Fruit fly (Drosophila melanogaster) whole organism, prepupa: ENCODE results near the gene CG14411.

ENCODE experiments used
- CG10669 ChIP-seq: fragments of 200-800 bp; sonication (Bioruptor generic); optimal IDR thresholded peaks from 3 replicates; lab custom pipeline; 2018; ENCODE audit warnings: missing biosample characterization, mild to moderate bottlenecking, missing genetic modification characterization, moderate library complexity
- CG11294 ChIP-seq: fragments of 200-800 bp; sonication (Bioruptor generic); IDR thresholded peaks from 2 replicates; pipeline ENCODE4 v1.3.6; 2022; ENCODE audit warnings: missing biosample characterization, missing genetic modification characterization
- CG11902 ChIP-seq: fragments of 200-800 bp; sonication (Bioruptor generic); optimal IDR thresholded peaks from 3 replicates; lab custom pipeline; 2016; ENCODE audit warnings: missing biosample characterization, missing genetic modification characterization
- CG15336 ChIP-seq: fragments of 200-800 bp; sonication (Bioruptor generic); IDR thresholded peaks from 2 replicates; pipeline ENCODE4 v1.3.6; 2022; ENCODE audit warnings: missing biosample characterization, missing genetic modification characterization
- CG16779 ChIP-seq: fragments of 200-800 bp; sonication (Bioruptor generic); optimal IDR thresholded peaks from 3 replicates; lab custom pipeline; 2017; ENCODE audit warnings: missing biosample characterization, mild to moderate bottlenecking, missing genetic modification characterization
- CG34406 ChIP-seq: fragments of 200-800 bp; sonication (Bioruptor generic); optimal IDR thresholded peaks from 3 replicates; lab custom pipeline; 2016; ENCODE audit warnings: missing biosample characterization, missing genetic modification characterization
- CG4318 ChIP-seq: fragments of 200-800 bp; sonication (Bioruptor generic); optimal IDR thresholded peaks from 3 replicates; lab custom pipeline; 2017; ENCODE audit warnings: missing biosample characterization, mild to moderate bottlenecking, missing genetic modification characterization
- CG6276 ChIP-seq: fragments of 200-800 bp; sonication (Bioruptor generic); optimal IDR thresholded peaks from 2 replicates; lab custom pipeline; 2017; ENCODE audit warnings: missing biosample characterization, mild to moderate bottlenecking, missing genetic modification characterization
- CG6792 ChIP-seq: fragments of 200-800 bp; sonication (Bioruptor generic); optimal IDR thresholded peaks from 3 replicates; lab custom pipeline; 2016; ENCODE audit warnings: missing biosample characterization, missing genetic modification characterization
- CG6808 ChIP-seq: fragments of 200-800 bp; sonication (Bioruptor generic); optimal IDR thresholded peaks from 3 replicates; lab custom pipeline; 2017; ENCODE audit warnings: missing biosample characterization, missing genetic modification characterization, mild to moderate bottlenecking, moderate library complexity, missing genetic modification reagents
- CG6854 ChIP-seq: fragments of 200-800 bp; sonication (Bioruptor generic); optimal IDR thresholded peaks from 2 replicates; lab custom pipeline; 2017; ENCODE audit warnings: missing biosample characterization, mild to moderate bottlenecking, missing genetic modification characterization
- CG7368 ChIP-seq: fragments of 200-800 bp; sonication (Bioruptor generic); optimal IDR thresholded peaks from 3 replicates; lab custom pipeline; 2016; ENCODE audit warnings: missing biosample characterization, missing genetic modification characterization
- CG8119 ChIP-seq: fragments of 200-800 bp; sonication (Bioruptor generic); IDR thresholded peaks from 3 replicates; pipeline ENCODE4 v1.3.6; 2022; ENCODE audit warnings: missing biosample characterization, missing genetic modification characterization
- CG8632 ChIP-seq: fragments of 200-800 bp; sonication (Bioruptor generic); optimal IDR thresholded peaks from 3 replicates; lab custom pipeline; 2016; ENCODE audit warnings: missing biosample characterization, missing genetic modification characterization
- Eip78C ChIP-seq: fragments of 200-800 bp; sonication (Bioruptor generic); peaks from one replicate; lab custom pipeline; 2016; ENCODE audit warnings: missing biosample characterization, missing genetic modification characterization
- Eip93F ChIP-seq: fragments of 200-800 bp; sonication (Bioruptor generic); optimal IDR thresholded peaks from 2 replicates; lab custom pipeline; 2016; ENCODE audit warnings: missing biosample characterization, mild to moderate bottlenecking, missing genetic modification characterization
- Ets21C ChIP-seq: fragments of 200-800 bp; sonication (Bioruptor generic); optimal IDR thresholded peaks from 3 replicates; lab custom pipeline; 2016; ENCODE audit warnings: missing biosample characterization, missing genetic modification characterization
- Ets96B ChIP-seq: fragments of 200-800 bp; optimal IDR thresholded peaks from 2 replicates; lab custom pipeline; 2019; ENCODE audit warnings: missing biosample characterization, mild to moderate bottlenecking, missing genetic modification characterization, moderate library complexity
- Hr38 ChIP-seq: sonication (Bioruptor generic); optimal IDR thresholded peaks from 2 replicates; lab custom pipeline; 2016; ENCODE audit warnings: missing biosample characterization, missing genetic modification characterization
- Hr39 ChIP-seq: fragments of 200-800 bp; sonication (Bioruptor generic); optimal IDR thresholded peaks from 2 replicates; lab custom pipeline; 2016; ENCODE audit warnings: missing biosample characterization, missing genetic modification characterization
- Hr4 ChIP-seq: fragments of 200-800 bp; sonication (Bioruptor generic); optimal IDR thresholded peaks from 3 replicates; lab custom pipeline; 2016; ENCODE audit warnings: missing biosample characterization, missing genetic modification characterization
- OdsH ChIP-seq: fragments of 200-800 bp; sonication (Bioruptor generic); optimal IDR thresholded peaks from 3 replicates; lab custom pipeline; 2016; ENCODE audit warnings: missing biosample characterization, missing genetic modification characterization
- achi ChIP-seq: fragments of 200-800 bp; sonication (Bioruptor generic); optimal IDR thresholded peaks from 3 replicates; lab custom pipeline; 2016; ENCODE audit warnings: missing biosample characterization, missing genetic modification characterization
- acj6 ChIP-seq: fragments of 200-800 bp; sonication (Bioruptor generic); optimal IDR thresholded peaks from 3 replicates; lab custom pipeline; 2016; ENCODE audit warnings: missing biosample characterization, missing genetic modification characterization
- cyc ChIP-seq: fragments of 200-800 bp; sonication (Bioruptor generic); optimal IDR thresholded peaks from 3 replicates; lab custom pipeline; 2016; ENCODE audit warnings: missing biosample characterization, missing genetic modification characterization
- dsx ChIP-seq: fragments of 200-800 bp; optimal IDR thresholded peaks from 3 replicates; lab custom pipeline; 2019; ENCODE audit warnings: missing biosample characterization, mild to moderate bottlenecking, missing genetic modification characterization, moderate library complexity; ENCODE audit not compliant: poor library complexity, severe bottlenecking
- eg ChIP-seq: fragments of 200-800 bp; sonication (Bioruptor generic); IDR thresholded peaks from 3 replicates; pipeline ENCODE4 v1.3.6; 2022; ENCODE audit warnings: missing biosample characterization, missing genetic modification characterization
- fkh ChIP-seq: fragments of 200-800 bp; sonication (Bioruptor generic); optimal IDR thresholded peaks from 3 replicates; lab custom pipeline; 2017; ENCODE audit warnings: missing biosample characterization, mild to moderate bottlenecking, missing genetic modification characterization, moderate library complexity
- lz ChIP-seq: fragments of 200-800 bp; sonication (Bioruptor generic); optimal IDR thresholded peaks from 3 replicates; lab custom pipeline; 2016; ENCODE audit warnings: missing biosample characterization, missing genetic modification characterization
- pdm3 ChIP-seq: fragments of 200-800 bp; sonication (Bioruptor generic); optimal IDR thresholded peaks from 3 replicates; lab custom pipeline; 2016; ENCODE audit warnings: missing biosample characterization, missing genetic modification characterization
- salr ChIP-seq, 2 experiments: fragments of 200-800 bp; sonication (Bioruptor generic); optimal IDR thresholded peaks; 3 replicates each; lab custom pipeline; 2016 to 2018; ENCODE audit warnings: missing biosample characterization in 2 of 2, missing genetic modification characterization in 2 of 2, mild to moderate bottlenecking in 1 of 2
- spab ChIP-seq: fragments of 200-800 bp; sonication (Bioruptor generic); optimal IDR thresholded peaks from 2 replicates; lab custom pipeline; 2017; ENCODE audit warnings: missing biosample characterization, mild to moderate bottlenecking, missing genetic modification characterization, missing genetic modification reagents
- svp ChIP-seq: fragments of 200-800 bp; sonication (Bioruptor generic); peaks from one replicate; lab custom pipeline; 2016; ENCODE audit warnings: missing biosample characterization, missing genetic modification characterization
- topi ChIP-seq: fragments of 200-800 bp; sonication (Bioruptor generic); optimal IDR thresholded peaks from 3 replicates; lab custom pipeline; 2016; ENCODE audit warnings: missing biosample characterization, missing genetic modification characterization
- vri ChIP-seq: fragments of 200-800 bp; sonication (Bioruptor generic); optimal IDR thresholded peaks from 3 replicates; lab custom pipeline; 2016; ENCODE audit warnings: missing biosample characterization, mild to moderate bottlenecking, missing genetic modification characterization

The CG14411 gene

DNA sequence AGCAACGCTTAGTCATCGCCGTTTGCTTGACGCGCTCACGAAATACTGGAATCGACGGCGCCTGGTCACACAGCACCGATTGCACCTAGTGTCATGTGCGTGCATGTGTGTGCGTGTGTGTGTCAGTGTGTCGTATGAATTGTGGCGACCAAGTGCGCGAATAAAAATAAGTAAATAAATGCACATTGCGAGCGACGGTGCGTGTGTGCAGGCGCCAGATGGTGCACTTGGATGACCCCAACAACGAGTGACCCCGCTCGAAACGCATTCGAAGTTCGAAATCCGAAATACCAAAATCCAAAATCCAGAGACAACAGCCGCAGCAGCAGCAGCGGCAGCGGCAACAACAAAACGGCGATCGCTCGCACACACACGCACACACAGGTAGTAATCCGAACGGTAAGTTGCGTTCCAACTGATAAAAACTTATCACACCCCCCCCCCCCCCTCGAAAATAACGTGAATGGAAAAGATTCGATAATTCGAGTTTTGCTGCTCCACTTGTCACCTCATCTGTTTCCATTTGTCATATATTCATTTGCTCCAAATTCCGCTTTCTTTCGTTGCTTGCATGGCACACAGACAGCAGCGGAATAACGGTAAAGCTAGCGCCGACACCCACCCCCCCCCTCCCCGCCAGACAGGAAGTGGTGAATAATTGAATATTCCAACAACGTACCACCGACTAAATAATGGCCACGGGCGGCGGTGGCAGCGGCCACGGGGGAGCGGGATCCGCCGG is at the start of gene CG14411:
TSS of gene CG14411 (plus strand) at position 86 of the 742 bp plus-strand sequence.
- TF ChIP-seq Eip78C (GFP tag; lab: Kevin White, UChicago) (peak; percentile 64), spab (GFP tag; lab: Kevin White, UChicago) (no peak), topi (GFP tag; lab: Kevin White, UChicago) (no peak), fkh (GFP tag; lab: Kevin White, UChicago) (peak; percentile 20), CG11902 (GFP tag; lab: Kevin White, UChicago) (no peak), CG6854 (peak; percentile 7), CG4318 (no peak), salr (GFP tag; optimal IDR thresholded peaks at IDR 0.05; lab: Kevin White, UChicago) (no peak), svp (GFP tag; lab: Kevin White, UChicago) (peak; percentile 80), achi (GFP tag; lab: Kevin White, UChicago) (peak; percentile 43), pdm3 (no peak), dsx (GFP tag; lab: Kevin White, UChicago) (no peak), Ets96B (tag; lab: Kevin White, UChicago) (no peak), Hr39 (GFP tag; lab: Kevin White, UChicago) (no peak), Ets21C (GFP tag; lab: Kevin White, UChicago) (no peak), CG15336 (GFP tag; lab: Robert Waterston, UW) (no peak), Eip93F (GFP tag; lab: Kevin White, UChicago) (no peak), CG6792 (GFP tag; lab: Kevin White, UChicago) (no peak), CG6808 (GFP tag; lab: Kevin White, UChicago) (no peak), CG6276 (GFP tag; lab: Kevin White, UChicago) (no peak), eg (0 out of 3 replicates have a peak, but pooled peaks have one; percentile 9), vri (GFP tag; lab: Kevin White, UChicago) (no peak)

DNA sequence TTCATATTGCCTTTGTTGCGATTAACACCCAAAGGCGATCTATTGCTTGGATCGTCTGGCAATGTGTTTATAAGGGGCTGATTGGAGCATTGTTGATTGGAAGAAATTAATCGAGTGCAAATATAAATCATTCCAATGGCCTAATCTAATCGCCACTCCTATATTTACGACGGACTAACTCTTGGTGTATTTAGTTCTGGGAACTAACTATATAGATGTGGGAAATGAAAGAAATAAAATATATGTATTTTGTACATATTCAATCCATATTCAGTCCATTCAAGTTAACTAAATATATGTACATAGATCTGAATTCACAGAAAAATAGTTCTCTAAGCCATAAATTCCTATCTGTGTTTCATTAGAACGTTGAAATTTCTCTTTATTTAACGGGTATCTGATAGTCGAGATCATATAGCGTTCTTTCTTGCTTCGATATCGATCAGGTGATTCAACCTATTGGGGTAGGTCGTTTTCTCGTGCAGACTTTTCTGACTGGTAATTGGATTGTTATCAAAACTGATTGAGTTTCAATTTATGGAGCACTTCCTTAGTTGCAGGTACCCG is 48.4 kb upstream of the CG14411 start, which contains the start of gene Ag5r2:
TSS of gene Ag5r2 (minus strand) at position 51 of the 567 bp plus-strand sequence.
- no peak for TF ChIP-seq topi (GFP tag; lab: Kevin White, UChicago)
- TF ChIP-seq Hr38 (GFP tag; lab: Kevin White, UChicago): no peak
- no peak for TF ChIP-seq CG11294 (GFP tag; lab: Robert Waterston, UW)
- no peak for TF ChIP-seq Hr4 (GFP tag; lab: Kevin White, UChicago)
- TF ChIP-seq CG16779 (tag; lab: Kevin White, UChicago): no peak

DNA sequence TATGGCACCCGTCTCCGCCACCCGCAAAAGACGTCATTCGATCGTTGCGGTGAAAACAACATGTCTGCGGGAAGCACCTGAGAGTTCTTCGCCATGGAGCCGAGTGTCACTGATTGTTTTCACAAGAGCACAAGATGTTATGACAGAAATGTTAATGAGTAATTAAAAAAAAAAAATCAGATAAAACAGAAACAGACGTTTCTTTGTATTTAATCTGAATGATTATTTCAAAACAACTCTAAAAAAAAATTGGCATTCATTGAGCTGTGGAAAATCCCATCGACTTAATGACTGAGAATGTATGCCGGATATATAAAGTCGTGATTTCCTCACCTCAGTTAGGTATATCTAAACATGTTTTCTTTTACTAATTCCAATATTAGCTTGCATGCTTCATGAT is 46.0 kb upstream of the CG14411 start, which contains the start of gene Ag5r:
TSS of gene Ag5r (minus strand) at position 101 of the 400 bp plus-strand sequence.
- no peak for TF ChIP-seq CG6792 (GFP tag; lab: Kevin White, UChicago)
- TF ChIP-seq CG34406 (GFP tag; lab: Kevin White, UChicago): no peak
- TF ChIP-seq CG6276 (GFP tag; lab: Kevin White, UChicago): no peak
- TF ChIP-seq Eip78C (GFP tag; lab: Kevin White, UChicago): no peak
- TF ChIP-seq CG11902 (GFP tag; lab: Kevin White, UChicago): no peak
- TF ChIP-seq CG7368 (GFP tag; lab: Kevin White, UChicago): no peak
- no peak for TF ChIP-seq lz (GFP tag; lab: Kevin White, UChicago)
- no peak for TF ChIP-seq CG10669
- TF ChIP-seq acj6 (GFP tag; lab: Kevin White, UChicago): no peak
- TF ChIP-seq cyc (GFP tag; lab: Kevin White, UChicago): no peak
- TF ChIP-seq salr (GFP tag; optimal IDR thresholded peaks at IDR 0.05; lab: Kevin White, UChicago): no peak
- TF ChIP-seq CG6854: no peak
- no peak for TF ChIP-seq OdsH (GFP tag; lab: Kevin White, UChicago)
- no peak for TF ChIP-seq CG8632 (GFP tag; lab: Kevin White, UChicago)
- TF ChIP-seq CG8119 (GFP tag; lab: Robert Waterston, UW): no peak
